Fruit fly (Drosophila melanogaster): Measurements from ENCODE around the gene Ir68b.

Ir68b gene

DNA sequence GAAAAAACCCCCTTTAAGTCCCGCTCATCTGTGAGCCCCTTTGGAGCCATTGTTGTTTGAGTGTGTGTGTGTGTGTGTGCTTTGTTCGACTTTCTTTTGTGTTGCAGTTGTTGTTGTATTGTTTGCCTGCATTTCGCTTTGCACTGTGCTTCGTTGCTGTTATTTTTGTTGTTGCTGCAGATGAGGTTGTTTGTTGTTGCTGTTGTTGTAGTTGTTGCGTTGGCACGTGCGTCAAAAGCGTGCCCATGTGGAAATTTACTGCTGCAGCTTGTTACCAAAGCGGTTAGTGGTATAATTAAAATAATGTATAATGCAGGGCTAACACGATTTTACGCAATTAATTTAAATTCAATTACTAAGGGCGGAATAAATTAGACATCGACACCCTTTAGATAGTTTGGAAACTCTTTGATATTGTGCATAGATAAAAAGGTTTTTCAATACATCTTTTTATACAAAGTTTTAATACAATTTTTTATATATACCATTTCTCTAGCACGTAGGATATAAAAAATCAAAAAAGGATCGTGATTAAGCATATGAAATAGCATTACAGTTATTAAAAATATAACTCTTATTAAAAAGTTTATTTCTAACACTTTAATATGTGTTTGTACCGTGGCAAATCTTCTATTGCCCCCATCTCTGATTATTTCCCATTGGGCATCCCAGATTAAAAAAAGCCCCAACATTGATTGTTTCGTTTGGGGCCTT is 36.9 kb downstream of the Ir68b start:
- TF ChIP-seq h (optimal IDR thresholded peaks at IDR 0.05): no peak

DNA sequence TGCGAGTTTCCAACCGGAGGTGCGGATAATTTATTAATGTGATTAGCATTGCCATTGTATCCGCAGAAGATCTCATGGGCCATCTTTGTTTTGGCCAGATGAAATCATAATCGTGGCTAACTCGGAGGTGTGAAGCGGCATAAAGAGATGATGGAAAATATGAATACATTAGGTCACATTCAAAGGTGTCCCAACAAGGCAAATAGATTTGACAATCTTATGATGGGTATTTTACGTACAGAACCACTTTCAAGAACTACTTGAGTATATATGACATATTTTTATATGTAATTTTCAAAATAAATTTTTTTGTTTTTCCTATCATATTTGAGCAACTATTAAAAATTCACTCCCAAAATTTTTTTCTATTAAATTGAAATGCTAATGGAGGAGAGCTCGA is 38.9 kb downstream of the Ir68b start, which contains the start of gene CG17154:
TSS of gene CG17154 (plus strand) at position 301 of the 400 bp plus-strand sequence.
- no peak for TF ChIP-seq ttk (optimal IDR thresholded peaks at IDR 0.05)
- no peak for TF ChIP-seq Myc (optimal IDR thresholded peaks at IDR 0.05)
- TF ChIP-seq psq (optimal IDR thresholded peaks at IDR 0.05): no peak
- TF ChIP-seq h (optimal IDR thresholded peaks at IDR 0.05): no peak
- TF ChIP-seq Sin3A (optimal IDR thresholded peaks at IDR 0.05): no peak
- no peak for TF ChIP-seq insv (optimal IDR thresholded peaks at IDR 0.05)

DNA sequence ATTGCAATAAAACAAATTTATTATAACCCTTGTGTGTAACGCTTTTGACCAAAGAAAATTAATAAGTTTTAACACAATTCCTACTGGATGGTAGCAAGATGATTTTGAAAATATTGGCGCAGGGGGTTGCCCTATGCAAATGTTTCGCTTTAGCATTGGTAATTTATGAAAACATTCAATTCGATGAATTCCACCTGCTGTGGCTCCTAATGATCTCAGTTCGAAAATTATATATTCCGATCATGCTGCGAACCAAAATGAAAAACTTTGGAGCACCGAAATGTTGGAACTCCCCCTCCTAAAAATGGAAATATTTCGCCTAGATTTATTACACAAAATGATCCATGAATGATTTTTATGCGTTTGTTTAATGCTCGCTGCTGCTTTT is 41.5 kb downstream of the Ir68b start:
- TF ChIP-seq insv (optimal IDR thresholded peaks at IDR 0.05) (no peak), h (optimal IDR thresholded peaks at IDR 0.05) (no peak), Sin3A (optimal IDR thresholded peaks at IDR 0.05) (no peak), Myc (optimal IDR thresholded peaks at IDR 0.05) (no peak), ttk (optimal IDR thresholded peaks at IDR 0.05) (no peak), psq (optimal IDR thresholded peaks at IDR 0.05) (no peak)

DNA sequence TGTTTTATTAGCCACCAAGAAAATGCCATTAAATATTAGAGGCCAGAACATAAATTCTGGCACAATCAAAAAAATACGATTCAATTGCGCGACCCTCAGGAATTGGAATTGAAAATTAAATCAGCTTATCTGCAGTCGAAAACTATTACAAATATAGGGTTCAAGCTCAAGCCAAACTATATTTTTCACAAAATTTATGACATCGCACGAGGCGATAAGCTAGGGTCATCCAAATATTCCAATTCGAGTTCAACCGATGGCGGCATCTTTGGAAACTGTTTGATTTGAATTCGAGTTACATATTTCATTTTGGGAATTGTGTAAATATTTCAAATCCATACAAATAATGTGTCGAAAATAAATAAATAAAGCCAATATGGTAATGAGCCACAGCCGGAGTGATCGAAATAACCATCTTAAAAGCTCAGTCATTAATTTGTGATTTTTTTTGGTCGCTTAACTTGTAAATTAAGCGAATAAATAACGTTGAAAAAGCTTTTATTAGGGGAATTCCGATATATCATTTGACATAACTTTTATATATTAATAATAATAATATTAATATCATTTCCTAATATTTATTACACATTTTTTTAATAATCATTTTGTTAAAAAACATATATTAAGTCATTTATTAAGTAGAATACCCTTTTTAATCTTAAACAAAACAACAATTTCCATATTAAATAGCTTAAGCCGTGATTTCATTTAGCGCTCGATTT is 42.1 kb downstream of the Ir68b start:
- TF ChIP-seq insv (optimal IDR thresholded peaks at IDR 0.05) (no peak), Sin3A (optimal IDR thresholded peaks at IDR 0.05) (no peak), psq (optimal IDR thresholded peaks at IDR 0.05) (no peak), ttk (optimal IDR thresholded peaks at IDR 0.05) (no peak), h (optimal IDR thresholded peaks at IDR 0.05) (no peak), Myc (optimal IDR thresholded peaks at IDR 0.05) (no peak)

DNA sequence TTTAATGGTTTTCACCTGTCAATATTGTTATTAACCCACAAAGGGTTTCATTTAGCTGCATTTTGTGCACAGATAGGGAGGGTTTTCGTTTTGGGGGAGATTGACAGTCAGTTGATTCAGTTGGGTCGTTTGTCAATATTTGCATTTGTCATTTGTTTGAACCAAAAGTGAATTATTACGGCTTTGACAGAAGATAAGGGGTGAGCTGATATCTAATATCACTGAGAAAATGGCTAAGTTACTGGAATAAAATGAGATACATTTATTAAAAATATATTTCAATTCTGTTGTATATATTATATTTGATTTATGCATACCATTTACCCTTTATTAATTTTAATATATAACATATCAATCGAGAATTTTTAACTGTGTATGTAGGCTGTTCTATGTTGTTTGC is 43.3 kb downstream of the Ir68b start:
- TF ChIP-seq h (optimal IDR thresholded peaks at IDR 0.05) (no peak), psq (optimal IDR thresholded peaks at IDR 0.05) (no peak), Sin3A (optimal IDR thresholded peaks at IDR 0.05) (no peak), insv (optimal IDR thresholded peaks at IDR 0.05) (no peak), ttk (optimal IDR thresholded peaks at IDR 0.05) (no peak), Myc (optimal IDR thresholded peaks at IDR 0.05) (no peak)

DNA sequence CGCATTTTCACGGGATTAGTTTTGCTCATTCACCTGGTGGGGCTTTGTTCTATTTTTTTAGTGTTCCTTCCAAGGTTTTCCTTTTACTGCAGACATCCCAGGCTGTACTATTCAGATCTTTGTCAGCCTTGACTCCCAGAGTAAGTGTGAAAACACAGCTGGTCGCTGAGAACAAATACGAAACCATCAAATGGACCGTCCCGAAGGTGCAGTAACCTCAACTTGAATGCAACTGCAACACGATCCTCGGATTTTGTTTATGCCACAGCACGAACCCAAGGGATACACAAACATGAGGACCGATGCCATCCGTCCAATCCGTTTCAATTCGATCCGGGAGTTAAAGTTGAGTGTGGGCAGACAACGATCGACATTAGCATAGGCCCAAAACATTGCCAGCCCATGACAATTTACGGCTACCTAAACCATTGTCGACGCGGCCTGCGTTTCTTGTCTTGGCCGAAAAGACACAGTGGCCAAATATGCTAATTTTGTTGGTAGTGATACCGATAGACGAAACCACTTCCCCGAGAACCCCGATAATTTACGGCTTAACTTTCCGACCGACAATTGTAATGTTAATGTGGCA is 44.0 kb downstream of the Ir68b start:
- no peak for TF ChIP-seq ttk (optimal IDR thresholded peaks at IDR 0.05)
- TF ChIP-seq psq (optimal IDR thresholded peaks at IDR 0.05): no peak
- TF ChIP-seq h (optimal IDR thresholded peaks at IDR 0.05): no peak
- TF ChIP-seq Sin3A (optimal IDR thresholded peaks at IDR 0.05): no peak

DNA sequence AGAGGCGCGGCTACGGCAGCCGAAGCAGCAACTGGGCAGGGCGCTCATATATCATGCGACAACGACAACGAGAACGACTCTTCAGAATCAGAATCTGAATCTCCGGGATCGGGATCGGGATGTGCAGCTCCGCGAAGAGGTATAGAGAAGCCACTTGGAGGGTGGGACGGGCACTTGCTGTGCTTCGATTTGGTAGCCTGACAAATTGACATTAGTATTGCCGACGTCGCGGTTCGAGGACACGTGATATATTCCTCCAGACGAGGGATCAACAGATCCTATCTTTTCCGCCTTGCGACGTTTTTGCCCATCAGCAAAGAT is 44.7 kb downstream of the Ir68b start:
- TF ChIP-seq ttk (optimal IDR thresholded peaks at IDR 0.05) (no peak), psq (optimal IDR thresholded peaks at IDR 0.05) (no peak), insv (optimal IDR thresholded peaks at IDR 0.05) (no peak)

DNA sequence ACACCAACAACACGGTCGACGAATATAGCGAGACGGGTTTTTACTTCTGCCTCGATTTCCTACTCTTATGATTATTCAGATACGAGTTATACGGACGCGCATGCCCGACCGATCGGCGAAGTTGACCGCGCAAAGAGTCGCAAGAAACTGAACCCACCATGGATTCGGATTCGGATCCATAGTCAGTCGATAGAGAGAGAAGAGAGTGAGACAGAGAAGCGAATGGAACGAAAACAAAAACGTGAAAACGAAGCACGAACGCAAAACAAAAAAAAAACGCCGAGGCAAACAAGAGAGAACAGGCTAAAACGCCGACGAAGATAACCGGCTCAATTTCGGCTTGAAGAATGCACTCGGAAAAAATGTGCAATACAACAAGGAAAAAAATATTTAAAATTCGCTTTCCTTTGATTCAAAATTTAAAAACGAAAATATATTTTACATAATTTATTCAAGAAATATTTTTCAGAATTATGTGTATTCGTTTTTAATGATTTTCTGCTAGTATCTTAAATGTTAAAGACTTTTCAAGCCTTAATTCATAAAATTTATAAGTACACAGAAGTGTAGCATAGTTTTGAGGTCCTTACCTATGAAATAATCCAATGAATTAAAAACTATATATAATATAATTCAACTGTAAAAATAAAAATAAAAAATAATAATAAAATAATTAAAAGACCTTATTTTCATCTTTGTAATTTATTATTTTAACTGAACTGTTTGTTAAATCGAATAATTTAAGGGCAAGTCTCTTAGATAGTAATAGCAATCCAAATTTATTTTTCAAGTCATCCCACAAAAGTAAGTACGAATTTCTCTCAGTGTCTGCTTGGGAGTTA is 45.3 kb downstream of the Ir68b start, which contains the start of gene Sema5c:
TSS of gene Sema5c (minus strand) at position 152 of the 842 bp plus-strand sequence.
- TF ChIP-seq Myc (optimal IDR thresholded peaks at IDR 0.05) (no peak), Sin3A (optimal IDR thresholded peaks at IDR 0.05) (no peak), insv (optimal IDR thresholded peaks at IDR 0.05) (no peak), ttk (optimal IDR thresholded peaks at IDR 0.05) (no peak), h (optimal IDR thresholded peaks at IDR 0.05) (no peak), psq (optimal IDR thresholded peaks at IDR 0.05) (no peak)

DNA sequence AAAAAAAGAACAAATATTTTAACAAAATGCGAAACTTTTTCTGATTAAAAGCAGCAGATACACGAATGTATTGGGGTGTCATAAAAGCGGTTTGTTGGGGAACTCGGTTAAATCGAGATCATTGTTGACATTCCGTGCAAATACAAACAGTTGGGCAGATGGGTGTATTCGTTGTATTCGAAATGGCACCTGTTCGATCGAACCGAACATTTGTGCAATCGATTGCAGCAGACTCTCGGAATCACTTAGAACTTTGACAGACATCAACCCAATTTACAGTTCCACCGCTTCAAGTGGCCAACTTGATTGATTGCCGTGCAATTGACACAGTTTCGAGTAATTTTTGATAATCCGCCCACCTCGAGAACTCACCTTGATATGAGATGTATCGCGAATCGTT is 46.8 kb downstream of the Ir68b start:
- TF ChIP-seq Sin3A (optimal IDR thresholded peaks at IDR 0.05): no peak
- no peak for TF ChIP-seq Myc (optimal IDR thresholded peaks at IDR 0.05)
- no peak for TF ChIP-seq psq (optimal IDR thresholded peaks at IDR 0.05)
- no peak for TF ChIP-seq ttk (optimal IDR thresholded peaks at IDR 0.05)
- TF ChIP-seq insv (optimal IDR thresholded peaks at IDR 0.05): no peak
- no peak for TF ChIP-seq h (optimal IDR thresholded peaks at IDR 0.05)

DNA sequence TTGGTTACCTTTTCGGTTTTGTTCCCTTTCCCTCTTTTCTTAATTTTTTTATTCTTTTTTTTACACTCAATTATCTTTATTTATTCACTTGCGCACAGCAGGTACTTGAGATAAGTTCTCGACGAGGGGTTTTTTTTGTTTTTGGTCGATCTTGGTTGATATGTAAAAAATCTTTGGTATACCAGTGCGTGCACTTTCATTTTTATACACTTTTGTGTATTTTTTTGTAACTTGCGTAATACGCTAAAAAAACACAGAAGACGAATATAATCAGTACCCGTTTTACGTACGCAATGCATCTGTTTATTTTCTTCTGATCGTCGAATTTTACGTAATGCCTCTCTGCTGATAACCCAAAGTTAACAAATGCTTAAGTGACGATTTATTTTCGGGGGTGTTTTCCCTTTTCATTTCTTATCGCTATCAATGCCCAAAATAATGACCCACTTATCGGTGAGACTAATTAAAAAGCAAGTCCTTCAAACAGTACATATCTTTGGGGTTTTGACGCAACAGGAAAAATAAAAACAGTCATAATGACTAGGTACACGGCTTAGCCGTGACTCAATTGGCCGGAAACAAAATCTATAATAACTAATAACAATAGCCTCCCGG is 47.8 kb downstream of the Ir68b start:
- TF ChIP-seq insv (optimal IDR thresholded peaks at IDR 0.05) (no peak), h (optimal IDR thresholded peaks at IDR 0.05) (no peak), ttk (optimal IDR thresholded peaks at IDR 0.05) (no peak), psq (optimal IDR thresholded peaks at IDR 0.05) (no peak), Myc (optimal IDR thresholded peaks at IDR 0.05) (no peak), Sin3A (optimal IDR thresholded peaks at IDR 0.05) (no peak)

DNA sequence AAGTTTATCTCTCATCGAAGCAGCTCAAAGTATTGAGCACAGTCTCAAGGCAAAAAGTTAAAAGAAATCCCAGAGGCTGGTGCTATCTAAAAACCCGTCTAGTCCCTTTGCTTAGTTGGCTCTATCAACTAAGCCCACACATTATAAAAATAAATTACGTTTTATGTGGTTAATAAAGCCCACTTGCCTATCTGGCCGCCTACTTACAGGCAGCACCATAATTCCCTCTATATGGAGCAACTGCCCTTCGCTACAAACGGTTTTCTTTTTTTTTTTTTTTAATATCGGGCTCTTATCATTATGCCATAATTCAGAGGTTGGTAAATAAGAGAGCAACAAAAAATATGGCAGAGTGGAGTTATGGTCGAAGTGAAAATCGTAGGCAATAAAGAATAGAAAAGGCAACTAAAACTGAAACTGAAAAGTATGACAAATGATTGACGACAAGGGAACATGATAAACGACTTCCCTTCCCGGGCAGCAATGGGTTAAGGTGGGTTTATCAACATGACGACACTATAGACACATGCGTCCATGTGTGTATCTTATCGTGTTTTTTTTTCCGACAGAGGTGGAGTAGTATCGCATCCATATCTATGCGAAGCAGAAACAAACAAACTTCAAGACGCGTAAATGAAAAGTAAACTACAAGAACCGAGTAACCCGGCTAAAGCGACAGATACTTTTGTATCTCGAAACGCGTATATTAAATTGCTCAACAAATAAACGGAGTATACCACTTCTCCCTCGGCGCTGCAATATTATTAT is 48.5 kb downstream of the Ir68b start:
- TF ChIP-seq ttk (optimal IDR thresholded peaks at IDR 0.05) (no peak), insv (optimal IDR thresholded peaks at IDR 0.05) (no peak), Myc (optimal IDR thresholded peaks at IDR 0.05) (no peak), h (optimal IDR thresholded peaks at IDR 0.05) (no peak), psq (optimal IDR thresholded peaks at IDR 0.05) (no peak), Sin3A (optimal IDR thresholded peaks at IDR 0.05) (no peak)

Measured in Kc167 (cell line).